Worm (Caenorhabditis elegans) whole organism, L4/young adult: Measurements from ENCODE around the gene B0302.2.

Experiments
- W03F9.2 ChIP-seq: fragments of 150-350 bp; optimal IDR thresholded peaks from 2 replicates; lab custom pipeline; 2014; ENCODE audit warnings: missing biosample characterization, missing genetic modification characterization
- dao-5 ChIP-seq: sonication (generic microtip); optimal IDR thresholded peaks from 2 replicates; lab custom pipeline; 2016; ENCODE audit warnings: missing genotype, missing genetic modification characterization, moderate library complexity, missing compliant biosample characterization
- him-1 ChIP-seq: sonication (generic microtip); optimal IDR thresholded peaks from 2 replicates; lab custom pipeline; 2016; ENCODE audit warnings: missing genotype, missing genetic modification reagents, missing genetic modification characterization, missing compliant biosample characterization

Gene B0302.2

ce11 chrX:17180135-17180534 lies 1.8 kb downstream of the B0302.2 start:
- no peak for TF ChIP-seq him-1 (tag; lab: Kevin White, UChicago)
- no peak for TF ChIP-seq W03F9.2 (tag; lab: Kevin White, UChicago)
- TF ChIP-seq dao-5: no peak

- TF ChIP-seq him-1 (tag; lab: Kevin White, UChicago) (no peak), W03F9.2 (tag; lab: Kevin White, UChicago) (peak; percentile 62), dao-5 (no peak)
These were observed 2.9 kb downstream of the B0302.2 start for ce11 chrX:17181220-17181619.

- TF ChIP-seq dao-5 (no peak), W03F9.2 (tag; lab: Kevin White, UChicago) (peak; percentile 58)
These were observed 6.0 kb downstream of the B0302.2 start for ce11 chrX:17184363-17184762.

ce11 chrX:17185696-17186430 lies 7.5 kb downstream of the B0302.2 start, which contains the start of gene sid-3:
sid-3 (plus strand) TSS chrX:17186380.
- TF ChIP-seq dao-5 (no peak), W03F9.2 (tag; lab: Kevin White, UChicago) (no peak), him-1 (tag; lab: Kevin White, UChicago) (no peak)

ce11 chrX:17195080-17195479 lies 16.7 kb downstream of the B0302.2 start, which contains the start of gene B0302.5:
B0302.5 (minus strand) TSS chrX:17195137.
- TF ChIP-seq him-1 (tag; lab: Kevin White, UChicago) (no peak), dao-5 (no peak), W03F9.2 (tag; lab: Kevin White, UChicago) (no peak)

- no peak for TF ChIP-seq W03F9.2 (tag; lab: Kevin White, UChicago)
These were observed 19.5 kb downstream of the B0302.2 start for ce11 chrX:17197824-17198223.

- TF ChIP-seq W03F9.2 (tag; lab: Kevin White, UChicago) (no peak), dao-5 (no peak), him-1 (tag; lab: Kevin White, UChicago) (no peak)
These were observed 25.1 kb downstream of the B0302.2 start for ce11 chrX:17203399-17203798.

ce11 chrX:17205853-17206252 lies 27.5 kb downstream of the B0302.2 start:
- no peak for TF ChIP-seq him-1 (tag; lab: Kevin White, UChicago)
- no peak for TF ChIP-seq W03F9.2 (tag; lab: Kevin White, UChicago)
- no peak for TF ChIP-seq dao-5

ce11 chrX:17209265-17209664 lies 30.9 kb downstream of the B0302.2 start, which contains the start of gene T08G2.2:
T08G2.2 (minus strand) TSS chrX:17209365.
- TF ChIP-seq W03F9.2 (tag; lab: Kevin White, UChicago) (no peak), him-1 (tag; lab: Kevin White, UChicago) (no peak), dao-5 (no peak)

- TF ChIP-seq dao-5: no peak
- no peak for TF ChIP-seq W03F9.2 (tag; lab: Kevin White, UChicago)
- no peak for TF ChIP-seq him-1 (tag; lab: Kevin White, UChicago)
These were observed 33.2 kb downstream of the B0302.2 start for ce11 chrX:17211513-17211912.

- TF ChIP-seq W03F9.2 (tag; lab: Kevin White, UChicago) (no peak), dao-5 (no peak), him-1 (tag; lab: Kevin White, UChicago) (no peak)
These were observed 36.5 kb downstream of the B0302.2 start, which contains the start of gene acdh-10 for ce11 chrX:17214803-17215202. acdh-10 (minus strand) TSS chrX:17214903.

- no peak for TF ChIP-seq him-1 (tag; lab: Kevin White, UChicago)
- TF ChIP-seq dao-5: no peak
- TF ChIP-seq W03F9.2 (tag; lab: Kevin White, UChicago): no peak
These were observed 37.4 kb downstream of the B0302.2 start for ce11 chrX:17215753-17216152.

ce11 chrX:17216178-17216577 lies 37.8 kb downstream of the B0302.2 start:
- TF ChIP-seq him-1 (tag; lab: Kevin White, UChicago): no peak
- no peak for TF ChIP-seq dao-5
- no peak for TF ChIP-seq W03F9.2 (tag; lab: Kevin White, UChicago)

- TF ChIP-seq dao-5: no peak
- TF ChIP-seq him-1 (tag; lab: Kevin White, UChicago): no peak
- TF ChIP-seq W03F9.2 (tag; lab: Kevin White, UChicago): no peak
These were observed 38.9 kb downstream of the B0302.2 start, which contains the start of gene acdh-7 for ce11 chrX:17217050-17217813. acdh-7 (minus strand) TSS chrX:17217105.
